Worm (Caenorhabditis elegans): ENCODE measurements around the gene R07H5.11.

Gene R07H5.11

DNA sequence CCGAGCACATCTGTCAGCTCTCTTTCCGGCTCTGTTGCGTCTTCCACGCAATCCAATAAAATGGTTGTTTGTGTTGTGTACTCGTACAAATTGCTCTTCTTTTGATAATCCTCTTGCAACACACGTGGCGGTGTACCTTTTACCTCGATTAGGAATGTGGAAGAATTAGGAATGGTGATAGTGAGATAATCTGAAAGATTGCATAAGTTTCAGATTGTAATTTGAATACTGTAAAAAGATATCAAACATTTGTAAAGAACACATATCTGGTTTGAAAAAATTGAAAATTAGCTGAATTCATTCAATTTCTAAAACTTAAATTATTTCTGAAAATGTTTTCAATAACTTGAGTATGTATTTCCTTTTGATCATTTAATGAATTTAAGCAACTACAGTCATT lies 37.7 kb upstream of the R07H5.11 start, which contains the start of gene C08F8.6:
C08F8.6 (minus strand) TSS at position 101 of the 400 bp plus-strand sequence.
- TF ChIP-seq nhr-2 (tag; optimal IDR thresholded peaks at IDR 0.05) (peak; percentile 34), flh-1 (GFP tag; optimal IDR thresholded peaks at IDR 0.05) (no peak)

ce11 chrIV:11169652-11170051 lies 32.9 kb upstream of the R07H5.11 start, which contains the start of gene nhr-67:
nhr-67 (plus strand) TSS chrIV:11169748.
- TF ChIP-seq mab-5 (tag; optimal IDR thresholded peaks at IDR 0.05), result no peak
- TF ChIP-seq nhr-2 (tag; optimal IDR thresholded peaks at IDR 0.05), result no peak
- no peak for TF ChIP-seq lin-32 (GFP tag; optimal IDR thresholded peaks at IDR 0.05)
- no peak for TF ChIP-seq unc-39 (tag; optimal IDR thresholded peaks at IDR 0.05)
- no peak for TF ChIP-seq drap-1 (GFP tag; optimal IDR thresholded peaks at IDR 0.05)
- TF ChIP-seq ham-2 (GFP tag; optimal IDR thresholded peaks at IDR 0.05), result no peak
- no peak for TF ChIP-seq tbx-8 (GFP tag; optimal IDR thresholded peaks at IDR 0.05)
- TF ChIP-seq sem-2 (GFP tag; optimal IDR thresholded peaks at IDR 0.05), result no peak
- no peak for TF ChIP-seq bed-3 (GFP tag; optimal IDR thresholded peaks at IDR 0.05)
- no peak for TF ChIP-seq sptf-1 (tag; optimal IDR thresholded peaks at IDR 0.05)
- TF ChIP-seq unc-120 (tag; optimal IDR thresholded peaks at IDR 0.05; ENCODE audit: poor library complexity, severe bottlenecking), result no peak
- no peak for TF ChIP-seq ceh-83 (GFP tag; optimal IDR thresholded peaks at IDR 0.05)
- no peak for TF ChIP-seq ceh-43 (GFP tag; optimal IDR thresholded peaks at IDR 0.05)
- TF ChIP-seq ceh-39 (tag; optimal IDR thresholded peaks at IDR 0.05), result no peak
- TF ChIP-seq flh-1 (GFP tag; optimal IDR thresholded peaks at IDR 0.05), result no peak
- TF ChIP-seq mep-1 (tag; optimal IDR thresholded peaks at IDR 0.05), result no peak
- no peak for TF ChIP-seq ces-1 (GFP tag; optimal IDR thresholded peaks at IDR 0.05)

- TF ChIP-seq nhr-76 (tag; optimal IDR thresholded peaks at IDR 0.05) (no peak), tbx-8 (GFP tag; optimal IDR thresholded peaks at IDR 0.05) (no peak), nhr-2 (tag; optimal IDR thresholded peaks at IDR 0.05) (no peak), nhr-237 (tag; optimal IDR thresholded peaks at IDR 0.05) (no peak), sptf-1 (tag; optimal IDR thresholded peaks at IDR 0.05) (no peak), flh-1 (GFP tag; optimal IDR thresholded peaks at IDR 0.05) (no peak), hlh-1 (tag; optimal IDR thresholded peaks at IDR 0.05) (no peak), elt-1 (tag; optimal IDR thresholded peaks at IDR 0.05; ENCODE audit: borderline replicate concordance, insufficient read depth) (no peak), ces-1 (GFP tag; optimal IDR thresholded peaks at IDR 0.05) (no peak), zip-8 (tag; optimal IDR thresholded peaks at IDR 0.05) (no peak), ceh-83 (GFP tag; optimal IDR thresholded peaks at IDR 0.05) (no peak), mls-2 (tag; optimal IDR thresholded peaks at IDR 0.05) (no peak), bed-3 (GFP tag; optimal IDR thresholded peaks at IDR 0.05) (no peak), unc-120 (tag; optimal IDR thresholded peaks at IDR 0.05; ENCODE audit: poor library complexity, severe bottlenecking) (no peak), lsy-2 (tag; optimal IDR thresholded peaks at IDR 0.05) (no peak), ztf-11 (tag; optimal IDR thresholded peaks at IDR 0.05) (no peak), lin-32 (GFP tag; optimal IDR thresholded peaks at IDR 0.05) (no peak)
Observed at ce11 chrIV:11174772-11175171, 27.8 kb upstream of the R07H5.11 start.

- TF ChIP-seq ceh-39 (tag; optimal IDR thresholded peaks at IDR 0.05), result no peak
- no peak for TF ChIP-seq lin-32 (GFP tag; optimal IDR thresholded peaks at IDR 0.05)
- TF ChIP-seq unc-120 (tag; optimal IDR thresholded peaks at IDR 0.05; ENCODE audit: poor library complexity, severe bottlenecking), result no peak
- TF ChIP-seq nhr-76 (tag; optimal IDR thresholded peaks at IDR 0.05), result no peak
- no peak for TF ChIP-seq ham-2 (GFP tag; optimal IDR thresholded peaks at IDR 0.05)
- TF ChIP-seq pha-4 (tag; optimal IDR thresholded peaks at IDR 0.05), result no peak
- no peak for TF ChIP-seq drap-1 (GFP tag; optimal IDR thresholded peaks at IDR 0.05)
- no peak for TF ChIP-seq lsy-2 (tag; optimal IDR thresholded peaks at IDR 0.05)
- TF ChIP-seq M03D4.4 (tag; optimal IDR thresholded peaks at IDR 0.05), result no peak
Observed at ce11 chrIV:11176967-11177366, 25.6 kb upstream of the R07H5.11 start, which contains the start of gene rap-3. rap-3 (plus strand) TSS chrIV:11177267.

DNA sequence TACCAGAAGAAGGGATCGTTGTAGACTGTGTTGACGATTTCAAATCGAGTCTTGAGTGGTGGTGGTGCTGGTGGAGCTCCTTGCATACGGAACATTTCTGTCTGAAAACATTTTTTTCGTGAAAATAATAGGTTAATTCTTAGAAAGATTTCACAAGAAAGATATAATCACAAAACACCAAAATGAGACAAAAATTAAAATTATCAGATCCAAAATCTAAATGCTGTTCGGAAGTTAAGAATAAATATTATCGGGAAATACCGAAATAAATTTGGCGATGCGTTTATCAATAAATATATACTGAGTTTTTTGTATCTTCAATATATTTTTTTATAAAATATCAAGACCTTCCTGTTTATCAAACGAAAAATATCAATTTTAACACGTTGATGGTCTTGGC lies 24.1 kb upstream of the R07H5.11 start, which contains the start of gene C08F8.9:
C08F8.9 (minus strand) TSS at position 101 of the 400 bp plus-strand sequence.
- TF ChIP-seq ceh-83 (GFP tag; optimal IDR thresholded peaks at IDR 0.05) (no peak), nhr-28 (tag; optimal IDR thresholded peaks at IDR 0.05) (no peak), tbx-8 (GFP tag; optimal IDR thresholded peaks at IDR 0.05) (no peak), ceh-43 (GFP tag; optimal IDR thresholded peaks at IDR 0.05) (no peak), unc-39 (tag; optimal IDR thresholded peaks at IDR 0.05) (no peak), nhr-237 (tag; optimal IDR thresholded peaks at IDR 0.05) (no peak), snpc-4 (tag; optimal IDR thresholded peaks at IDR 0.05) (no peak), ces-1 (GFP tag; optimal IDR thresholded peaks at IDR 0.05) (no peak)
